Worm (Caenorhabditis elegans) whole organism, young adult: ENCODE data around the gene Y51H7C.13.

Experiments
- F55B11.4 ChIP-seq: sonication (generic microtip); optimal IDR thresholded peaks from 2 replicates; lab custom pipeline; 2016; ENCODE audit warnings: missing compliant biosample characterization, missing genetic modification characterization, borderline replicate concordance; ENCODE audit not compliant: insufficient read depth
- ama-1 ChIP-seq, 3 experiments: fragments of 150-350 bp in 1 of 3; sonication (generic microtip) in 2 of 3; optimal IDR thresholded peaks; 2 replicates each; lab custom pipeline; 2014 to 2018; ENCODE audit warnings: missing biosample characterization in 2 of 3, missing genetic modification characterization in 2 of 3, missing genetic modification reagents in 2 of 3
- efl-1 ChIP-seq: fragments of 150-350 bp; optimal IDR thresholded peaks from 2 replicates; lab custom pipeline; 2014; ENCODE audit warnings: missing biosample characterization, missing genetic modification reagents, missing genetic modification characterization
- nhr-27 ChIP-seq: fragments of 200-800 bp; sonication (Bioruptor generic); optimal IDR thresholded peaks from 2 replicates; lab custom pipeline; 2018; ENCODE audit warnings: mild to moderate bottlenecking, missing genetic modification characterization, moderate library complexity, missing compliant biosample characterization
- pha-4 ChIP-seq: fragments of 150-350 bp; sonication (generic microtip); optimal IDR thresholded peaks from 2 replicates; lab custom pipeline; 2014; ENCODE audit warnings: missing biosample characterization, missing genetic modification reagents, missing genetic modification characterization
- unc-62 ChIP-seq: fragments of 150-350 bp; optimal IDR thresholded peaks from 2 replicates; lab custom pipeline; 2014; ENCODE audit warnings: missing biosample characterization, missing genetic modification reagents, missing genetic modification characterization
- xnd-1 ChIP-seq: sonication (generic microtip); optimal IDR thresholded peaks from 2 replicates; lab custom pipeline; 2016; ENCODE audit warnings: missing genotype, missing genetic modification reagents, missing genetic modification characterization, missing compliant biosample characterization
- ztf-6 ChIP-seq: fragments of 200-800 bp; sonication (Bioruptor generic); IDR thresholded peaks from 2 replicates; pipeline ENCODE4 v1.3.6; 2022; ENCODE audit warnings: missing genetic modification reagents, missing genetic modification characterization, missing compliant biosample characterization

ce11 chrII:1500286-1500840 lies 34.0 kb upstream of the Y51H7C.13 start, which contains the start of gene emc-1:
- TF ChIP-seq nhr-27 (tag; lab: Kevin White, UChicago) (no peak), F55B11.4 (tag; lab: Kevin White, UChicago) (no peak), efl-1 (GFP tag; lab: Kevin White, UChicago) (no peak), ama-1 (optimal IDR thresholded peaks at IDR 0.05; lab: Kevin White, UChicago) (no peak), ama-1 (GFP tag; optimal IDR thresholded peaks at IDR 0.05; lab: Kevin White, UChicago) (no peak), unc-62 (GFP tag; lab: Kevin White, UChicago) (no peak), pha-4 (tag; lab: Kevin White, UChicago) (no peak), xnd-1 (tag; lab: Kevin White, UChicago) (no peak), ztf-6 (GFP tag; lab: Robert Waterston, UW) (no peak)
